Worm (Caenorhabditis elegans): ENCODE measurements around the gene K02D10.8.

Gene K02D10.8

DNA sequence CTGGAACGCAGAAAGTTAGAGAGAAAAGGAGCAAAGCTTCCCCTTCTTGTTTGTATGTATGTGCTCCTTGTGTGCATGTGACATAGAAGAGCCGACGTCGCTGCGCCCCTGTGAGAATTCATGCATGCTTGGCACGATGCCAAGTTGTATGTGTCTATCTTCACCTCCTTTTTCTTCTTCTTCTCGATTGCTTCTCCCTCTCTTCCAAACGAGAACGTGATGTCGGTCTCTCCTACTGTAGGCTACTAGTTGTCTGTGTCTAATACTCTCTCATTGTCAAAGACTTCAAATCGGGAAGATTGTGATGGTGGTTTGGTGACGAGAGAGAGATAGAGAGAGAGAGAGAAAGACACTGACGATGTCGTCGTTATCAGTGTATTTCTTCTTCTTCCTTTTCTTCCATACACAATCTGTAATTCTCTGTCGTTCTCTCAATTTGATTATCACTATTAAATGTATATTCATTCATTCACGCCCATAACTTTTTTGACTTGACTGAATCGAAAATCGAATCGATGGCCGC is 11.1 kb downstream of the K02D10.8 start:
- TF ChIP-seq ccch-3 (GFP tag; optimal IDR thresholded peaks at IDR 0.05) (no peak), zfh-2 (GFP tag; conservative IDR thresholded peaks at IDR 0.05) (peak; percentile 75), ztf-22 (GFP tag; optimal IDR thresholded peaks at IDR 0.05) (peak; percentile 81), lin-54 (GFP tag; optimal IDR thresholded peaks at IDR 0.05) (peak; percentile 20), D2030.7 (GFP tag; IDR thresholded peaks at IDR 0.05) (no peak), K11D2.4 (GFP tag; IDR thresholded peaks at IDR 0.05) (peak; percentile 74), snpc-1.3 (tag; optimal IDR thresholded peaks at IDR 0.05; ENCODE audit: insufficient read depth) (no peak), snpc-4 (GFP tag; optimal IDR thresholded peaks at IDR 0.05) (peak; percentile 22), snpc-4 (tag; optimal IDR thresholded peaks at IDR 0.05) (peak; percentile 29 to 69 (median 43)), ets-4 (GFP tag; optimal IDR thresholded peaks at IDR 0.05) (peak; percentile 80), hlh-12 (tag; optimal IDR thresholded peaks at IDR 0.05) (no peak), somi-1 (GFP tag; optimal IDR thresholded peaks at IDR 0.05) (peak; percentile 93), die-1 (tag; optimal IDR thresholded peaks at IDR 0.05) (peak; percentile 61), sea-2 (GFP tag; IDR thresholded peaks at IDR 0.05) (no peak), cebp-1 (GFP tag; IDR thresholded peaks at IDR 0.05) (peak; percentile 55), cebp-1 (tag; optimal IDR thresholded peaks at IDR 0.05) (peak; percentile 81), xnd-1 (tag; optimal IDR thresholded peaks at IDR 0.05) (no peak), attf-5 (GFP tag; optimal IDR thresholded peaks at IDR 0.05) (peak; percentile 89), dox-1 (GFP tag; IDR thresholded peaks at IDR 0.05) (peak; percentile 87), F52B5.7 (tag; optimal IDR thresholded peaks at IDR 0.05) (peak; percentile 16), madf-3 (GFP tag; IDR thresholded peaks at IDR 0.05) (no peak), hsf-1 (GFP tag; IDR thresholded peaks at IDR 0.05) (no peak), chd-7 (tag; optimal IDR thresholded peaks at IDR 0.05) (peak; percentile 71), attf-6 (GFP tag; IDR thresholded peaks at IDR 0.05) (no peak), ztf-3 (GFP tag; optimal IDR thresholded peaks at IDR 0.05) (peak; percentile 76), egrh-3 (GFP tag; IDR thresholded peaks at IDR 0.05) (peak; percentile 25; the same call in 1 of the 2 replicates), lin-35 (GFP tag; optimal IDR thresholded peaks at IDR 0.05) (peak in 1 of 3 experiments; percentile 74), nhr-80 (tag; optimal IDR thresholded peaks at IDR 0.05) (peak; percentile 99), B0336.3 (GFP tag; IDR thresholded peaks at IDR 0.05) (peak; percentile 81), athp-1 (tag; optimal IDR thresholded peaks at IDR 0.05) (no peak), pbrm-1 (GFP tag; IDR thresholded peaks at IDR 0.05) (0 out of 2 replicates have a peak, but pooled peaks have one; percentile 17), hmg-1.2 (GFP tag; IDR thresholded peaks at IDR 0.05) (peak; percentile 54), gei-17 (GFP tag; optimal IDR thresholded peaks at IDR 0.05) (no peak), madf-10 (tag; optimal IDR thresholded peaks at IDR 0.05) (peak; percentile 82), rcor-1 (GFP tag; IDR thresholded peaks at IDR 0.05) (no peak), sdz-38 (tag; optimal IDR thresholded peaks at IDR 0.05) (no peak), K12H6.12 (tag; optimal IDR thresholded peaks at IDR 0.05) (peak; percentile 81), ZK185.1 (tag; optimal IDR thresholded peaks at IDR 0.05; ENCODE audit: poor library complexity, severe bottlenecking) (peak; percentile 84), aptf-3 (GFP tag; IDR thresholded peaks at IDR 0.05) (no peak), bed-2 (GFP tag; IDR thresholded peaks at IDR 0.05) (no peak), nfya-1 (tag; optimal IDR thresholded peaks at IDR 0.05; ENCODE audit: borderline replicate concordance, insufficient read depth) (no peak), tlf-1 (GFP tag; optimal IDR thresholded peaks at IDR 0.05) (peak; percentile 9), F22D6.2 (tag; optimal IDR thresholded peaks at IDR 0.05) (peak; percentile 29), egl-44 (GFP tag; IDR thresholded peaks at IDR 0.05) (peak; percentile 67; the same call in 1 of the 2 replicates), atf-7 (tag; optimal IDR thresholded peaks at IDR 0.05) (peak; percentile 90), hmg-20 (GFP tag; IDR thresholded peaks at IDR 0.05) (0 out of 2 replicates have a peak, but pooled peaks have one; percentile 8), F33H1.4 (GFP tag; IDR thresholded peaks at IDR 0.05) (0 out of 2 replicates have a peak, but pooled peaks have one; percentile 6), tbp1 (GFP tag; optimal IDR thresholded peaks at IDR 0.05) (peak; percentile 46), mel-28 (tag; optimal IDR thresholded peaks at IDR 0.05; ENCODE audit: borderline replicate concordance) (no peak)

Data from whole organism, young adult.